Fruit fly (Drosophila melanogaster) whole organism, prepupa: ENCODE results near the gene Tim17b2.

Experiments
- Blimp-1 ChIP-seq: fragments of 200-800 bp; sonication (Bioruptor generic); optimal IDR thresholded peaks from 3 replicates; lab custom pipeline; 2017; ENCODE audit warnings: missing biosample characterization, missing genetic modification characterization, mild to moderate bottlenecking, moderate library complexity, missing genetic modification reagents
- CG10631 ChIP-seq: fragments of 200-800 bp; sonication (Bioruptor generic); optimal IDR thresholded peaks from 2 replicates; lab custom pipeline; 2016; ENCODE audit warnings: missing biosample characterization, missing genetic modification characterization
- CG11902 ChIP-seq: fragments of 200-800 bp; sonication (Bioruptor generic); optimal IDR thresholded peaks from 3 replicates; lab custom pipeline; 2016; ENCODE audit warnings: missing biosample characterization, missing genetic modification characterization
- CG15336 ChIP-seq: fragments of 200-800 bp; sonication (Bioruptor generic); IDR thresholded peaks from 2 replicates; pipeline ENCODE4 v1.3.6; 2022; ENCODE audit warnings: missing biosample characterization, missing genetic modification characterization
- CG1621 ChIP-seq: fragments of 200-800 bp; sonication (Bioruptor generic); optimal IDR thresholded peaks from 3 replicates; lab custom pipeline; 2018; ENCODE audit warnings: missing biosample characterization, mild to moderate bottlenecking, missing genetic modification characterization
- CG3032 ChIP-seq: fragments of 200-800 bp; optimal IDR thresholded peaks from 2 replicates; lab custom pipeline; 2019; ENCODE audit warnings: missing biosample characterization, mild to moderate bottlenecking, missing genetic modification characterization, moderate library complexity
- CG32006 ChIP-seq: fragments of 200-800 bp; sonication (Bioruptor generic); optimal IDR thresholded peaks from 3 replicates; lab custom pipeline; 2017; ENCODE audit warnings: missing biosample characterization, mild to moderate bottlenecking, missing genetic modification characterization
- CG3919 ChIP-seq: fragments of 200-800 bp; sonication (Bioruptor generic); optimal IDR thresholded peaks from 3 replicates; lab custom pipeline; 2016; ENCODE audit warnings: missing biosample characterization, missing genetic modification characterization
- CG4318 ChIP-seq: fragments of 200-800 bp; sonication (Bioruptor generic); optimal IDR thresholded peaks from 3 replicates; lab custom pipeline; 2017; ENCODE audit warnings: missing biosample characterization, mild to moderate bottlenecking, missing genetic modification characterization
- CG6163 ChIP-seq: fragments of 200-800 bp; sonication (Bioruptor generic); IDR thresholded peaks from 3 replicates; pipeline ENCODE4 v1.3.6; 2022; ENCODE audit warnings: missing biosample characterization, missing genetic modification characterization
- CG6276 ChIP-seq: fragments of 200-800 bp; sonication (Bioruptor generic); optimal IDR thresholded peaks from 2 replicates; lab custom pipeline; 2017; ENCODE audit warnings: missing biosample characterization, mild to moderate bottlenecking, missing genetic modification characterization
- CG6808 ChIP-seq: fragments of 200-800 bp; sonication (Bioruptor generic); optimal IDR thresholded peaks from 3 replicates; lab custom pipeline; 2017; ENCODE audit warnings: missing biosample characterization, missing genetic modification characterization, mild to moderate bottlenecking, moderate library complexity, missing genetic modification reagents
- CG8119 ChIP-seq: fragments of 200-800 bp; sonication (Bioruptor generic); IDR thresholded peaks from 3 replicates; pipeline ENCODE4 v1.3.6; 2022; ENCODE audit warnings: missing biosample characterization, missing genetic modification characterization
- Eip75B ChIP-seq: fragments of 200-800 bp; sonication (Bioruptor generic); optimal IDR thresholded peaks from 3 replicates; lab custom pipeline; 2016; ENCODE audit warnings: missing biosample characterization, missing genetic modification characterization
- Eip78C ChIP-seq: fragments of 200-800 bp; sonication (Bioruptor generic); peaks from one replicate; lab custom pipeline; 2016; ENCODE audit warnings: missing biosample characterization, missing genetic modification characterization
- Eip93F ChIP-seq: fragments of 200-800 bp; sonication (Bioruptor generic); optimal IDR thresholded peaks from 2 replicates; lab custom pipeline; 2016; ENCODE audit warnings: missing biosample characterization, mild to moderate bottlenecking, missing genetic modification characterization
- Ets21C ChIP-seq: fragments of 200-800 bp; sonication (Bioruptor generic); optimal IDR thresholded peaks from 3 replicates; lab custom pipeline; 2016; ENCODE audit warnings: missing biosample characterization, missing genetic modification characterization
- Hr38 ChIP-seq: sonication (Bioruptor generic); optimal IDR thresholded peaks from 2 replicates; lab custom pipeline; 2016; ENCODE audit warnings: missing biosample characterization, missing genetic modification characterization
- Hr4 ChIP-seq: fragments of 200-800 bp; sonication (Bioruptor generic); optimal IDR thresholded peaks from 3 replicates; lab custom pipeline; 2016; ENCODE audit warnings: missing biosample characterization, missing genetic modification characterization
- Lpt ChIP-seq: fragments of 200-800 bp; sonication (Bioruptor generic); optimal IDR thresholded peaks from 3 replicates; lab custom pipeline; 2016; ENCODE audit warnings: missing biosample characterization, missing genetic modification characterization
- Met ChIP-seq: fragments of 200-800 bp; sonication (Bioruptor generic); optimal IDR thresholded peaks from 3 replicates; lab custom pipeline; 2016; ENCODE audit warnings: missing biosample characterization, missing genetic modification characterization
- OdsH ChIP-seq: fragments of 200-800 bp; sonication (Bioruptor generic); optimal IDR thresholded peaks from 3 replicates; lab custom pipeline; 2016; ENCODE audit warnings: missing biosample characterization, missing genetic modification characterization
- Sox15 ChIP-seq: fragments of 200-800 bp; sonication (Bioruptor generic); optimal IDR thresholded peaks from 3 replicates; lab custom pipeline; 2016; ENCODE audit warnings: missing biosample characterization, missing genetic modification characterization
- achi ChIP-seq: fragments of 200-800 bp; sonication (Bioruptor generic); optimal IDR thresholded peaks from 3 replicates; lab custom pipeline; 2016; ENCODE audit warnings: missing biosample characterization, missing genetic modification characterization
- acj6 ChIP-seq: fragments of 200-800 bp; sonication (Bioruptor generic); optimal IDR thresholded peaks from 3 replicates; lab custom pipeline; 2016; ENCODE audit warnings: missing biosample characterization, missing genetic modification characterization
- dac ChIP-seq: fragments of 200-800 bp; sonication (Bioruptor generic); optimal IDR thresholded peaks from 2 replicates; lab custom pipeline; 2017; ENCODE audit warnings: missing biosample characterization, mild to moderate bottlenecking, missing genetic modification characterization
- dsx ChIP-seq: fragments of 200-800 bp; optimal IDR thresholded peaks from 3 replicates; lab custom pipeline; 2019; ENCODE audit warnings: missing biosample characterization, mild to moderate bottlenecking, missing genetic modification characterization, moderate library complexity; ENCODE audit not compliant: poor library complexity, severe bottlenecking
- eg ChIP-seq: fragments of 200-800 bp; sonication (Bioruptor generic); IDR thresholded peaks from 3 replicates; pipeline ENCODE4 v1.3.6; 2022; ENCODE audit warnings: missing biosample characterization, missing genetic modification characterization
- esn ChIP-seq: fragments of 200-800 bp; sonication (Bioruptor generic); optimal IDR thresholded peaks from 2 replicates; lab custom pipeline; 2016; ENCODE audit warnings: missing biosample characterization, mild to moderate bottlenecking, missing genetic modification characterization, moderate library complexity
- fd59A ChIP-seq: fragments of 200-800 bp; sonication (Bioruptor generic); optimal IDR thresholded peaks from 2 replicates; lab custom pipeline; 2017; ENCODE audit warnings: missing biosample characterization, mild to moderate bottlenecking, missing genetic modification characterization, missing genetic modification reagents
- lz ChIP-seq: fragments of 200-800 bp; sonication (Bioruptor generic); optimal IDR thresholded peaks from 3 replicates; lab custom pipeline; 2016; ENCODE audit warnings: missing biosample characterization, missing genetic modification characterization
- pdm3 ChIP-seq: fragments of 200-800 bp; sonication (Bioruptor generic); optimal IDR thresholded peaks from 3 replicates; lab custom pipeline; 2016; ENCODE audit warnings: missing biosample characterization, missing genetic modification characterization
- ss ChIP-seq, 2 experiments: fragments of 200-800 bp; sonication (Bioruptor generic); optimal IDR thresholded peaks; 2 replicates in 1 of 2; 3 replicates in 1 of 2; lab custom pipeline; 2017 to 2018; ENCODE audit warnings: mild to moderate bottlenecking in 2 of 2, missing biosample characterization in 2 of 2, missing genetic modification characterization in 2 of 2, moderate library complexity in 1 of 2
- svp ChIP-seq: fragments of 200-800 bp; sonication (Bioruptor generic); peaks from one replicate; lab custom pipeline; 2016; ENCODE audit warnings: missing biosample characterization, missing genetic modification characterization
- vri ChIP-seq: fragments of 200-800 bp; sonication (Bioruptor generic); optimal IDR thresholded peaks from 3 replicates; lab custom pipeline; 2016; ENCODE audit warnings: missing biosample characterization, mild to moderate bottlenecking, missing genetic modification characterization

The Tim17b2 gene

dm6 chr2L:15490206-15490851 lies 5.8 kb downstream of the Tim17b2 start:
- TF ChIP-seq Eip93F (GFP tag; lab: Kevin White, UChicago) (no peak), Lpt (no peak), Sox15 (GFP tag; lab: Kevin White, UChicago) (no peak), Eip78C (peak; percentile 22), vri (peak; percentile 0), esn (GFP tag; lab: Kevin White, UChicago) (no peak)

- no peak for TF ChIP-seq CG1621 (tag; lab: Kevin White, UChicago)
- no peak for TF ChIP-seq achi (GFP tag; lab: Kevin White, UChicago)
- no peak for TF ChIP-seq CG10631 (GFP tag; lab: Kevin White, UChicago)
- no peak for TF ChIP-seq CG8119 (GFP tag; lab: Robert Waterston, UW)
- TF ChIP-seq CG11902 (GFP tag; lab: Kevin White, UChicago), result no peak
- no peak for TF ChIP-seq Ets21C (GFP tag; lab: Kevin White, UChicago)
- no peak for TF ChIP-seq CG4318 (GFP tag; lab: Kevin White, UChicago)
- TF ChIP-seq CG6276, result no peak
- no peak for TF ChIP-seq Hr38
- no peak for TF ChIP-seq Hr4 (GFP tag; lab: Kevin White, UChicago)
- TF ChIP-seq, all 60 proteins: peak for 0
Measured at dm6 chr2L:15491321-15492158, 7.0 kb downstream of the Tim17b2 start.

DNA sequence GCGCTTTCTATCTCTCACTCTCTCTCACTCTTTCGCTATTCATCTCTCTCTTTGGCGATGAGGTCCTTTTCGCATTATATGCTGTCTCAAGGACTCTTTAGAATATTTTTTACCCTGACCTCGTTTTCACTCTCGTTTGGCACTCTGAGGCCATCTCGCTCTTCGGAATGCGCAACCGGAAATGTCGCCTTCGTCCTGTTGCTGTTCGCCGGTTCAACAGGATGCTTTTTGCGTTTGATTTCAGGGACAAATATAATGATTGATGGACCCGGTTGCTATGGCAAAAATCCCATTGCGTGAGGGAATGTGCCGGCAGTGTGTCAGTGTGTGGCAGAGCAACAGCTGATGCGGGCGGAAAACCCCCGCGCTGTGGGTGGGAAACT lies 7.6 kb downstream of the Tim17b2 start:
- TF ChIP-seq CG6808 (GFP tag; lab: Kevin White, UChicago) (peak; percentile 2), ss (GFP tag; optimal IDR thresholded peaks at IDR 0.05; lab: Kevin White, UChicago) (peak in 1 of 2 experiments; percentile 9), Eip75B (peak; percentile 36), esn (GFP tag; lab: Kevin White, UChicago) (no peak), CG3032 (tag; lab: Kevin White, UChicago) (no peak), dsx (GFP tag; lab: Kevin White, UChicago) (no peak), fd59A (no peak), Eip78C (no peak), pdm3 (no peak), Hr38 (no peak), Blimp-1 (GFP tag; lab: Kevin White, UChicago) (peak; percentile 31), OdsH (GFP tag; lab: Kevin White, UChicago) (no peak), CG1621 (tag; lab: Kevin White, UChicago) (no peak), acj6 (no peak)

DNA sequence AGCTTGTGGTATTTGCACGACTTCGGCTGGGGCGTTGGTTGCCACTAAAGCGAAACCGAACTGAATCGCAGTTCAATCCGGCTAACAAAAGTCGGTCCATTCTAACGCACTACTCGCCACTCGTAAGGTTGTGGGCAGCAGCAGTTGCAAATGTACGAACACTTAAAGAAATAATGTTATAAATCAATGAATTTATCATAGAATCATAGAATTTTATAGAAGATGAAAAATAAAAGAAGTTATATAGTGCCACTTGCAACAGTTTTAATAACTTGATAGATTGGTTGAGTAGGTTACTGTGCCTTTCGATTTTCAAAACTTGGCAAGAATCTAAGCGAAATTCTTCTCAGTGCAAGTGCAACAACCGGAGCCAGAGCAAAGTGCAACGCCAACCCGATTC lies 9.1 kb downstream of the Tim17b2 start:
- TF ChIP-seq CG10631 (GFP tag; lab: Kevin White, UChicago), result peak; percentile 30
- TF ChIP-seq svp (GFP tag; lab: Kevin White, UChicago), result peak; percentile 39
- TF ChIP-seq OdsH (GFP tag; lab: Kevin White, UChicago), result peak; percentile 40
- peak; percentile 29 for TF ChIP-seq achi (GFP tag; lab: Kevin White, UChicago)
- peak; percentile 44; the same call in 1 of the 3 replicates for TF ChIP-seq CG6163 (GFP tag; lab: Robert Waterston, UW)
- no peak for TF ChIP-seq CG1621 (tag; lab: Kevin White, UChicago)
- TF ChIP-seq CG8119 (GFP tag; lab: Robert Waterston, UW), result peak; percentile 45; the same call in 2 of the 3 replicates
- TF ChIP-seq Met (GFP tag; lab: Kevin White, UChicago), result peak; percentile 31
- peak; percentile 39; the same call in 1 of the 3 replicates for TF ChIP-seq eg
- no peak for TF ChIP-seq Ets21C (GFP tag; lab: Kevin White, UChicago)
- TF ChIP-seq CG15336, result peak; percentile 63
- peak; percentile 18 for TF ChIP-seq lz (GFP tag; lab: Kevin White, UChicago)
- TF ChIP-seq CG32006 (GFP tag; lab: Kevin White, UChicago), result peak; percentile 35
- peak; percentile 30 for TF ChIP-seq esn (GFP tag; lab: Kevin White, UChicago)
- no peak for TF ChIP-seq dac (GFP tag; lab: Kevin White, UChicago)
- TF ChIP-seq CG3919 (GFP tag; lab: Kevin White, UChicago), result peak; percentile 3
